Worm (Caenorhabditis elegans): Measurements from ENCODE around the gene T08G2.2.
A peak's percentile ranks its signal among the peaks of the same experiment; 100 is the strongest.

The T08G2.2 gene

ce11 chrX:17227376-17227775 lies 18.2 kb upstream of the T08G2.2 start:
- TF ChIP-seq nfya-1 (tag; optimal IDR thresholded peaks at IDR 0.05; ENCODE audit: borderline replicate concordance, insufficient read depth): no peak
- TF ChIP-seq snpc-3.4 (tag; optimal IDR thresholded peaks at IDR 0.05): no peak
- TF ChIP-seq ztf-25 (GFP tag; IDR thresholded peaks at IDR 0.05): no peak
- TF ChIP-seq mes-4 (tag; optimal IDR thresholded peaks at IDR 0.05): no peak

ce11 chrX:17221873-17222525 lies 12.8 kb upstream of the T08G2.2 start, which contains the start of gene rab-6.2:
TSS of gene rab-6.2 (plus strand) at chrX:17222475.
- TF ChIP-seq T07F8.4 (tag; optimal IDR thresholded peaks at IDR 0.05) (no peak), madf-8 (GFP tag; conservative IDR thresholded peaks at IDR 0.05) (no peak), attf-3 (GFP tag; conservative IDR thresholded peaks at IDR 0.05) (no peak), zfh-2 (GFP tag; conservative IDR thresholded peaks at IDR 0.05) (peak; percentile 77), ztf-28 (GFP tag; IDR thresholded peaks at IDR 0.05) (no peak), lsy-27 (tag; optimal IDR thresholded peaks at IDR 0.05; ENCODE audit: borderline replicate concordance, insufficient read depth) (no peak), K12H6.12 (tag; optimal IDR thresholded peaks at IDR 0.05) (no peak), aptf-3 (GFP tag; IDR thresholded peaks at IDR 0.05) (no peak), F52B5.7 (tag; optimal IDR thresholded peaks at IDR 0.05) (no peak), hlh-12 (tag; optimal IDR thresholded peaks at IDR 0.05) (no peak), dox-1 (GFP tag; IDR thresholded peaks at IDR 0.05) (0 out of 2 replicates have a peak, but pooled peaks have one; percentile 16)

DNA sequence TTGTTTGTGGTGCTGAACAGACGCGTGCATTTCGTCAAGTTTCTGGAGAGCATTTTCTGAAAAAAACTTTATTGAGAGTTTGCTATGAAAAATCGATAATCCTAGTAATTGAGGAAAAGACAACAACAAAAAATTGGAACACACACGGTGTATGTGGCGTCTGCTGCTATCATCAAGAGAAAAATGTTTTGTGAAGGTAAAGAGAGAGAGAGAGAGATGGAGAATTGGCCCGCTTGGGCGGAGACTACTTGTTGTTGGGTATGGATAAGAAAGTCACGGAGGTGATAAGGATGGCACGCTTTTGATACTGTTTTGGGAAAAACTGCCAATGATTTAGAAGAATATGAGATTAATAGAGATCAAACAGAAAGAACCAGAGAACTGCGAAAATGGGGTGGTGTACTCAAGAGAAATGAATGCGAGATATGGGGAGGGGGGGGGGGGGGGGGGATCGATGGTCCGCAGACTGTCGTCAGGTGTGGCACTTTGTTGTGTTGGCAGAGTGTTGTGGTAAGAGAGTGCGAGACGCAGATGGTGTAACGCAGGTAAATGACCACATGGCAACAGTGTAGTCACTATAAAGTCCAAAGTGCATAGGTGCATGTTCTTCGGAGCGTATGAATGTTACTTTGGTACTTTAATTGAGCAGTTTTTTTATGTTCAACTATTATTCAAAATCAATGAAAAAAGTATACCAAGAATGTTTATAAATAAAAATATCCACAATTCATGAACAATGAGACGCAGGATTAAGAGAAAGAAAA lies 8.1 kb upstream of the T08G2.2 start, which contains the start of gene acdh-7:
acdh-7 (minus strand) TSS at position 56 of the 764 bp plus-strand sequence.
- TF ChIP-seq attf-5 (GFP tag; optimal IDR thresholded peaks at IDR 0.05) (peak; percentile 1), ekl-4 (GFP tag; IDR thresholded peaks at IDR 0.05) (0 out of 2 replicates have a peak, but pooled peaks have one; percentile 25), nhr-80 (tag; optimal IDR thresholded peaks at IDR 0.05) (peak; percentile 25), cebp-1 (GFP tag; IDR thresholded peaks at IDR 0.05) (no peak), cebp-1 (tag; optimal IDR thresholded peaks at IDR 0.05) (peak; percentile 24), B0336.3 (GFP tag; IDR thresholded peaks at IDR 0.05) (0 out of 2 replicates have a peak, but pooled peaks have one; percentile 13), mel-28 (tag; optimal IDR thresholded peaks at IDR 0.05; ENCODE audit: borderline replicate concordance) (no peak), zfh-2 (GFP tag; conservative IDR thresholded peaks at IDR 0.05) (0 out of 2 replicates have a peak, but pooled peaks have one; percentile 28), lsl-1 (GFP tag; optimal IDR thresholded peaks at IDR 0.05) (no peak), B0261.1 (tag; optimal IDR thresholded peaks at IDR 0.05) (no peak)

DNA sequence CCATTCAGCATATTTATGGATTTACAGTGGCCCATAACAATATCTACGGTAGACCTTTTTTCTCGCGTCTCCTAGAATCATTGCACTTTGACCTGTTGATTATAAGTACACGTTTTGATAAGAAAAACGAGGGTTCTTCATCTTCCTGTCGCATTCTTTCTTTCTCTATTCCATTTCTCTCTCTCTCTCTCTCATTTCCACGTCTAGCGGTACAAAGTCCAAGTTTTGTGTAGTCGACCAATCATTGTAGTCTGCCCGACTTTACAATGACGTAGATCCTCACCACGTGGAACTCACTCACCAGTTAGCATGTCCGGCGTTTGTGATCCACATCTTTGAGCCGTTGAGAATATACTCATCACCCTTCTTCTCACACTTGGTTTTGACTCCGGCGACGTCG lies 7.0 kb upstream of the T08G2.2 start:
- TF ChIP-seq lsl-1 (GFP tag; optimal IDR thresholded peaks at IDR 0.05) (no peak), rcor-1 (GFP tag; IDR thresholded peaks at IDR 0.05) (no peak), egl-44 (GFP tag; IDR thresholded peaks at IDR 0.05) (no peak), lin-54 (GFP tag; optimal IDR thresholded peaks at IDR 0.05) (no peak), madf-3 (GFP tag; IDR thresholded peaks at IDR 0.05) (no peak), ceh-100 (GFP tag; IDR thresholded peaks at IDR 0.05) (no peak), aptf-2 (GFP tag; conservative IDR thresholded peaks at IDR 0.05) (no peak), dpl-1 (GFP tag; optimal IDR thresholded peaks at IDR 0.05) (no peak), ztf-26 (tag; optimal IDR thresholded peaks at IDR 0.05) (peak; percentile 28), bed-1 (GFP tag; IDR thresholded peaks at IDR 0.05) (no peak), ZK185.1 (tag; optimal IDR thresholded peaks at IDR 0.05; ENCODE audit: poor library complexity, severe bottlenecking) (peak; percentile 3), F57A8.1 (GFP tag; optimal IDR thresholded peaks at IDR 0.05) (no peak), unc-62 (GFP tag; optimal IDR thresholded peaks at IDR 0.05) (no peak), ztf-6 (GFP tag; IDR thresholded peaks at IDR 0.05) (no peak), madf-10 (tag; optimal IDR thresholded peaks at IDR 0.05) (no peak), ets-4 (GFP tag; optimal IDR thresholded peaks at IDR 0.05) (no peak), nfyb-1 (GFP tag; IDR thresholded peaks at IDR 0.05) (peak; percentile 45; the same call in 1 of the 2 replicates), ztf-18 (tag; optimal IDR thresholded peaks at IDR 0.05) (no peak), cebp-1 (GFP tag; IDR thresholded peaks at IDR 0.05) (no peak), cebp-1 (tag; optimal IDR thresholded peaks at IDR 0.05) (no peak), zim-3 (tag; optimal IDR thresholded peaks at IDR 0.05) (no peak)
